Fruit fly (Drosophila melanogaster) whole organism, embryonic: ENCODE results near the gene CheB93b.

ENCODE experiments used
- Bgb ChIP-seq: fragments of 200-800 bp; sonication (Bioruptor generic); IDR thresholded peaks from 2 replicates; pipeline ENCODE4 v1.3.6; 2022; ENCODE audit warnings: missing biosample characterization, missing genetic modification characterization; ENCODE audit not compliant: partially characterized antibody
- CG12219 ChIP-seq: fragments of 200-800 bp; sonication (Bioruptor generic); optimal IDR thresholded peaks from 3 replicates; lab custom pipeline; 2018; ENCODE audit warnings: missing biosample characterization, mild to moderate bottlenecking, missing genetic modification characterization
- CG15479 ChIP-seq: fragments of 200-800 bp; sonication (Bioruptor generic); optimal IDR thresholded peaks from 3 replicates; lab custom pipeline; 2019; ENCODE audit warnings: missing biosample characterization, mild to moderate bottlenecking, missing genetic modification characterization, moderate library complexity
- CG17328 ChIP-seq: fragments of 200-800 bp; sonication (Bioruptor generic); IDR thresholded peaks from 2 replicates; pipeline ENCODE4 v1.3.6; 2022; ENCODE audit warnings: missing biosample characterization, missing genetic modification characterization
- CG5245 ChIP-seq: fragments of 200-800 bp; sonication (Bioruptor generic); optimal IDR thresholded peaks from 3 replicates; lab custom pipeline; 2016; ENCODE audit warnings: missing biosample characterization, missing genetic modification characterization
- CG6791 ChIP-seq: fragments of 200-800 bp; sonication (Bioruptor generic); IDR thresholded peaks from 3 replicates; pipeline ENCODE4 v1.3.6; 2022; ENCODE audit warnings: missing biosample characterization, missing genetic modification characterization; ENCODE audit not compliant: partially characterized antibody
- CG9797 ChIP-seq: fragments of 200-800 bp; sonication (Bioruptor generic); optimal IDR thresholded peaks from 3 replicates; lab custom pipeline; 2018; ENCODE audit warnings: missing biosample characterization, mild to moderate bottlenecking, missing genetic modification characterization
- CG9817 ChIP-seq: fragments of 200-800 bp; sonication (Bioruptor generic); optimal IDR thresholded peaks from 2 replicates; lab custom pipeline; 2018; ENCODE audit warnings: missing biosample characterization, mild to moderate bottlenecking, missing genetic modification characterization, moderate library complexity
- Camta ChIP-seq: fragments of 200-800 bp; sonication (Bioruptor generic); optimal IDR thresholded peaks from 2 replicates; lab custom pipeline; 2016; ENCODE audit warnings: missing biosample characterization, missing genetic modification characterization
- D ChIP-seq, 2 experiments: fragments of 200-800 bp in 1 of 2; fragments of >200 bp in 1 of 2; sonication (Bioruptor generic) in 1 of 2; optimal IDR thresholded peaks; 2 replicates in 1 of 2; 3 replicates in 1 of 2; lab custom pipeline; 2017; ENCODE audit warnings: mild to moderate bottlenecking in 1 of 2, missing biosample characterization in 1 of 2, missing genetic modification characterization in 1 of 2, missing genetic modification reagents in 1 of 2
- Deaf1 ChIP-seq: fragments of 200-800 bp; optimal IDR thresholded peaks from 3 replicates; lab custom pipeline; 2019; ENCODE audit warnings: missing biosample characterization, mild to moderate bottlenecking, missing genetic modification characterization, moderate library complexity
- HHEX ChIP-seq: fragments of 200-800 bp; sonication (Bioruptor generic); optimal IDR thresholded peaks from 3 replicates; lab custom pipeline; 2017; ENCODE audit warnings: missing biosample characterization, mild to moderate bottlenecking, missing genetic modification characterization, missing genetic modification reagents
- Nf-YA ChIP-seq: fragments of 200-800 bp; sonication (Bioruptor generic); IDR thresholded peaks from 2 replicates; pipeline ENCODE4 v1.3.6; 2022; ENCODE audit warnings: missing biosample characterization, missing genetic modification characterization
- Nf-YB ChIP-seq: fragments of 200-800 bp; sonication (Bioruptor generic); optimal IDR thresholded peaks from 3 replicates; lab custom pipeline; 2019; ENCODE audit warnings: missing biosample characterization, mild to moderate bottlenecking, missing genetic modification characterization, moderate library complexity
- Nf-YC ChIP-seq: fragments of 200-800 bp; optimal IDR thresholded peaks from 3 replicates; lab custom pipeline; 2019; ENCODE audit warnings: missing biosample characterization, mild to moderate bottlenecking, missing genetic modification characterization, moderate library complexity
- ac ChIP-seq: fragments of 200-800 bp; sonication (Bioruptor generic); optimal IDR thresholded peaks from 3 replicates; lab custom pipeline; 2017; ENCODE audit warnings: missing biosample characterization, mild to moderate bottlenecking, missing genetic modification characterization
- ase ChIP-seq: fragments of 200-800 bp; sonication (Bioruptor generic); IDR thresholded peaks from 3 replicates; pipeline ENCODE4 v1.3.6; 2022; ENCODE audit warnings: missing biosample characterization, missing genetic modification characterization
- bbx ChIP-seq: fragments of 200-800 bp; sonication (Bioruptor generic); IDR thresholded peaks from 2 replicates; pipeline ENCODE4 v1.3.6; 2022; ENCODE audit warnings: missing biosample characterization, missing genetic modification characterization; ENCODE audit not compliant: partially characterized antibody
- cad ChIP-seq: fragments of >200 bp; optimal IDR thresholded peaks from 2 replicates; lab custom pipeline; 2017; ENCODE audit warnings: missing biosample characterization, missing genetic modification characterization
- crol ChIP-seq: fragments of 200-800 bp; sonication (Bioruptor generic); IDR thresholded peaks from 2 replicates; pipeline ENCODE4 v1.3.6; 2022; ENCODE audit warnings: missing biosample characterization, missing genetic modification characterization
- dpn ChIP-seq, 2 experiments: fragments of 200-800 bp; sonication (Bioruptor generic); optimal IDR thresholded peaks; 3 replicates each; lab custom pipeline; 2016; ENCODE audit warnings: missing biosample characterization in 2 of 2, missing genetic modification characterization in 2 of 2
- ems ChIP-seq: fragments of 200-800 bp; sonication (Bioruptor generic); optimal IDR thresholded peaks from 3 replicates; lab custom pipeline; 2016; ENCODE audit warnings: missing biosample characterization, missing genetic modification characterization
- ftz-f1 ChIP-seq: fragments of 200-800 bp; sonication (Bioruptor generic); optimal IDR thresholded peaks from 2 replicates; lab custom pipeline; 2016; ENCODE audit warnings: missing biosample characterization, missing genetic modification characterization
- gcm ChIP-seq: fragments of 200-800 bp; sonication (Bioruptor generic); optimal IDR thresholded peaks from 2 replicates; lab custom pipeline; 2019; ENCODE audit warnings: missing biosample characterization, mild to moderate bottlenecking, missing genetic modification characterization, moderate library complexity
- ind ChIP-seq: fragments of 200-800 bp; sonication (Bioruptor generic); optimal IDR thresholded peaks from 3 replicates; lab custom pipeline; 2016; ENCODE audit warnings: missing biosample characterization, missing genetic modification characterization
- knrl ChIP-seq: fragments of 200-800 bp; sonication (Bioruptor generic); IDR thresholded peaks from 3 replicates; pipeline ENCODE4 v1.3.6; 2022; ENCODE audit warnings: missing biosample characterization, missing genetic modification characterization; ENCODE audit not compliant: partially characterized antibody
- lov ChIP-seq, 2 experiments: fragments of 200-800 bp in 1 of 2; fragments of >200 bp in 1 of 2; sonication (Bioruptor generic) in 1 of 2; IDR thresholded peaks in 1 of 2; optimal IDR thresholded peaks in 1 of 2; 2 replicates in 1 of 2; 3 replicates in 1 of 2; pipeline versions ENCODE4 v1.3.6 to Lab custom; 2017 to 2022; ENCODE audit warnings: missing biosample characterization in 1 of 2, missing genetic modification characterization in 1 of 2
- nmo ChIP-seq: fragments of 200-800 bp; sonication (Bioruptor generic); optimal IDR thresholded peaks from 2 replicates; lab custom pipeline; 2018; ENCODE audit warnings: missing biosample characterization, mild to moderate bottlenecking, missing genetic modification characterization, moderate library complexity
- oc ChIP-seq: fragments of 200-800 bp; sonication (Bioruptor generic); optimal IDR thresholded peaks from 2 replicates; lab custom pipeline; 2018; ENCODE audit warnings: missing biosample characterization, mild to moderate bottlenecking, missing genetic modification characterization, moderate library complexity
- phol ChIP-seq: fragments of 200-800 bp; sonication (Bioruptor generic); optimal IDR thresholded peaks from 3 replicates; lab custom pipeline; 2018; ENCODE audit warnings: missing biosample characterization, mild to moderate bottlenecking, missing genetic modification characterization, moderate library complexity
- pros ChIP-seq: fragments of 200-800 bp; sonication (Bioruptor generic); optimal IDR thresholded peaks from 3 replicates; lab custom pipeline; 2019; ENCODE audit warnings: missing biosample characterization, mild to moderate bottlenecking, missing genetic modification characterization, moderate library complexity
- scrt ChIP-seq: fragments of 200-800 bp; sonication (Bioruptor generic); optimal IDR thresholded peaks from 2 replicates; lab custom pipeline; 2018; ENCODE audit warnings: missing biosample characterization, mild to moderate bottlenecking, missing genetic modification characterization, moderate library complexity
- slou ChIP-seq: fragments of 200-800 bp; sonication (Bioruptor generic); optimal IDR thresholded peaks from 3 replicates; lab custom pipeline; 2016; ENCODE audit warnings: missing biosample characterization, missing genetic modification characterization
- sug ChIP-seq: fragments of 200-800 bp; optimal IDR thresholded peaks from 2 replicates; lab custom pipeline; 2019; ENCODE audit warnings: missing biosample characterization, mild to moderate bottlenecking, missing genetic modification characterization, moderate library complexity
- tap ChIP-seq: fragments of 200-800 bp; optimal IDR thresholded peaks from 3 replicates; lab custom pipeline; 2019; ENCODE audit warnings: missing biosample characterization, mild to moderate bottlenecking, missing genetic modification characterization, moderate library complexity
- tll ChIP-seq, 2 experiments: fragments of 200-800 bp in 1 of 2; fragments of >200 bp in 1 of 2; sonication (Bioruptor generic) in 1 of 2; optimal IDR thresholded peaks; 2 replicates each; lab custom pipeline; 2017 to 2019; ENCODE audit warnings: missing biosample characterization in 2 of 2, missing genetic modification characterization in 2 of 2, mild to moderate bottlenecking in 1 of 2, moderate library complexity in 1 of 2
- toy ChIP-seq: fragments of 200-800 bp; sonication (Bioruptor generic); IDR thresholded peaks from 2 replicates; pipeline ENCODE4 v1.3.6; 2022; ENCODE audit warnings: missing biosample characterization, missing genetic modification characterization
- z ChIP-seq: fragments of 200-800 bp; sonication (Bioruptor generic); IDR thresholded peaks from 3 replicates; pipeline ENCODE4 v1.3.6; 2022; ENCODE audit warnings: missing biosample characterization, missing genetic modification characterization

The CheB93b gene

DNA sequence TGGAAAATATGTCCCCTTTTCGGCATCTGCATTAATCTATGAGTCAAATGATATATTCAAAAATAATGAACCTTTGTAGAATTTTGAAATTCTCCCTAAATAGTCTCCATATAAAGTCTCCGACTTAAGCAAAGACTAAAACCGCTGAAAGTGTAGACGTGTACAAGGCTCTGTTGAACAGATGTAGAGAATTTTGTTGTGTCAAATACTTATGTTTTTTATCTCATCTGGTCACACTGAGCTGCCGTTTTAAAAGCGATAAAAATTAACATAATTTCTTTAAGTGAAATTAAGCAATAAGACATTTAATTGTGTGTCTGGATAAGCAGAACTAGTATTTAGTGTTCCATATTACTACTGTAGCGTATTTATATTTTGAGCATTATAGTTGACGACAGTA is 22.8 kb upstream of the CheB93b start (continued):
- peak; percentile 47; the same call in 1 of the 3 replicates for TF ChIP-seq knrl (GFP tag; lab: Robert Waterston, UW)
- TF ChIP-seq gcm (GFP tag; lab: Kevin White, UChicago), result no peak
- TF ChIP-seq slou, result no peak
- TF ChIP-seq ftz-f1, result no peak
- TF ChIP-seq Nf-YC (tag; lab: Kevin White, UChicago), result peak; percentile 63
- no peak for TF ChIP-seq toy (GFP tag; lab: Robert Waterston, UW)
- TF ChIP-seq scrt (GFP tag; lab: Kevin White, UChicago), result no peak

DNA sequence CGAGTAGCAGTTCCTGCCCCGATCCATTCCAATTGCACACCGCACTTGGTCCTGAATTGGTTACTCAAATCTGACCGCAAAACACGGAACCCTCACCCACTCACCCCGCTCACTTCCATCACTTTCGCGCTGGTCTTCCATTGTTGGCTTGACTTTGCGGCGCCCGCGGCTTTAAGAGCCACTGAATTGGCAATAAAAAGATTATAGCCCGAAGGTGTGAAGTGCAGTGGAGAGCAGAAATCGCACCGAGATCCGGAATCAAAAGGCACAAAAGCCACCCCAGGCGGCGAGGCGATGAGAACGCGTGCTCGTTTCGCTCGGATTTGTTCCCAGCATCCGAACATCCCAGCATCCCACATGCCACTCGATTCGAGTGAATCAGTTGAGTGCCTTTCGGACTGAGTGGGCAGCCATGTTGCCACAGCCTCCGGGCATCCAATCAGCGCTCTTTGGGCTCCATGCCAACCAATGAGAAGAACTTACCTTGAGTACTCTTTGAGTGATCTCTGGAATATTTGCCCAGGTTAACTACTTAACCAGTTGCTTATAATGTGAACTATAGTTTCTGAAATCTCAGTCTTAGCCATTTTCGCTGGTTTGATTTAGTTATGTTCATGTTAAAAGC is 21.5 kb upstream of the CheB93b start:
- TF ChIP-seq dpn (GFP tag; optimal IDR thresholded peaks at IDR 0.05; lab: Kevin White, UChicago) (no peak), nmo (GFP tag; lab: Kevin White, UChicago) (no peak), HHEX (GFP tag; lab: Kevin White, UChicago) (no peak), crol (GFP tag; lab: Robert Waterston, UW) (0 out of 2 replicates have a peak, but pooled peaks have one; percentile 36), CG9817 (tag; lab: Kevin White, UChicago) (no peak), CG9797 (GFP tag; lab: Kevin White, UChicago) (no peak), Nf-YC (tag; lab: Kevin White, UChicago) (peak; percentile 96), Camta (no peak), CG6791 (no peak), Deaf1 (tag; lab: Kevin White, UChicago) (peak; percentile 53), ind (GFP tag; lab: Kevin White, UChicago) (no peak), bbx (GFP tag; lab: Robert Waterston, UW) (peak; percentile 46; the same call in 1 of the 2 replicates), CG5245 (GFP tag; lab: Kevin White, UChicago) (no peak), Nf-YA (GFP tag; lab: Robert Waterston, UW) (peak; percentile 48; the same call in 1 of the 2 replicates), sug (tag; lab: Kevin White, UChicago) (no peak), CG12219 (GFP tag; lab: Kevin White, UChicago) (no peak), ac (GFP tag; lab: Kevin White, UChicago) (no peak), Nf-YB (peak; percentile 99), tll (GFP tag; optimal IDR thresholded peaks at IDR 0.05; lab: Kevin White, UChicago) (peak in 1 of 2 experiments; percentile 85), D (optimal IDR thresholded peaks at IDR 0.05; lab: Kevin White, UChicago) (peak; percentile 87), D (GFP tag; optimal IDR thresholded peaks at IDR 0.05; lab: Kevin White, UChicago) (no peak), ems (GFP tag; lab: Kevin White, UChicago) (no peak), z (peak; percentile 98), CG17328 (GFP tag; lab: Robert Waterston, UW) (0 out of 2 replicates have a peak, but pooled peaks have one; percentile 23), phol (peak; percentile 23), lov (optimal IDR thresholded peaks at IDR 0.05; lab: Kevin White, UChicago) (no peak), lov (GFP tag; IDR thresholded peaks at IDR 0.05; lab: Robert Waterston, UW) (no peak), tap (no peak), ase (no peak), cad (GFP tag; lab: Kevin White, UChicago) (peak; percentile 6), pros (peak; percentile 67), CG15479 (GFP tag; lab: Kevin White, UChicago) (no peak), oc (tag; lab: Kevin White, UChicago) (peak; percentile 11), Bgb (GFP tag; lab: Robert Waterston, UW) (peak; percentile 15; the same call in 1 of the 2 replicates)
